Worm (Caenorhabditis elegans) whole organism, young adult: ENCODE results near the gene Y76B12C.4.

Experiments used
- B0261.1 ChIP-seq: sonication (generic microtip); optimal IDR thresholded peaks from 2 replicates; lab custom pipeline; 2016; ENCODE audit warnings: mild to moderate bottlenecking, missing genetic modification characterization, moderate library complexity, missing compliant biosample characterization
- B0336.3 ChIP-seq: fragments of 200-800 bp; sonication (Bioruptor generic); IDR thresholded peaks from 2 replicates; pipeline ENCODE4 v1.3.6; 2022; ENCODE audit warnings: missing genetic modification characterization, missing compliant biosample characterization
- D2030.7 ChIP-seq: fragments of 200-800 bp; sonication (Bioruptor generic); IDR thresholded peaks from 2 replicates; pipeline ENCODE4 v1.3.6; 2022; ENCODE audit warnings: missing genetic modification reagents, missing genetic modification characterization, missing compliant biosample characterization
- F10E7.11 ChIP-seq: sonication (generic microtip); optimal IDR thresholded peaks from 2 replicates; lab custom pipeline; 2017; ENCODE audit warnings: mild to moderate bottlenecking, missing genetic modification characterization, moderate library complexity, missing compliant biosample characterization
- F23B12.7 ChIP-seq: sonication (generic microtip); optimal IDR thresholded peaks from 2 replicates; lab custom pipeline; 2017; ENCODE audit warnings: missing genetic modification characterization, mild to moderate bottlenecking, missing compliant biosample characterization, antibody characterized with exemption, moderate library complexity; ENCODE audit not compliant: insufficient read depth
- F37B4.10 ChIP-seq: fragments of 200-800 bp; sonication (Bioruptor generic); IDR thresholded peaks from 2 replicates; pipeline ENCODE4 v1.3.6; 2022; ENCODE audit warnings: missing genetic modification characterization, missing compliant biosample characterization
- F57A8.1 ChIP-seq: fragments of 200-800 bp; sonication (Bioruptor generic); optimal IDR thresholded peaks from 2 replicates; lab custom pipeline; 2018; ENCODE audit warnings: mild to moderate bottlenecking, missing genetic modification characterization, moderate library complexity, missing compliant biosample characterization
- aptf-3 ChIP-seq: fragments of 200-800 bp; sonication (Bioruptor generic); IDR thresholded peaks from 2 replicates; pipeline ENCODE4 v1.3.6; 2022; ENCODE audit warnings: missing genetic modification characterization, missing compliant biosample characterization
- attf-3 ChIP-seq: fragments of 200-800 bp; sonication (Bioruptor generic); conservative IDR thresholded peaks from 2 replicates; pipeline ENCODE4 v1.3.6; 2022; ENCODE audit warnings: missing genetic modification reagents, missing genetic modification characterization, missing compliant biosample characterization
- attf-5 ChIP-seq: fragments of 200-800 bp; sonication (Bioruptor generic); optimal IDR thresholded peaks from 2 replicates; lab custom pipeline; 2018; ENCODE audit warnings: mild to moderate bottlenecking, missing genetic modification characterization, missing compliant biosample characterization
- cebp-1 ChIP-seq, 2 experiments: fragments of 200-800 bp in 1 of 2; sonication (Bioruptor generic) in 1 of 2; sonication (generic microtip) in 1 of 2; IDR thresholded peaks in 1 of 2; optimal IDR thresholded peaks in 1 of 2; 2 replicates each; pipeline versions ENCODE4 v1.3.6 to Lab custom; 2017 to 2022; ENCODE audit warnings: missing compliant biosample characterization in 2 of 2, missing genetic modification characterization in 2 of 2, mild to moderate bottlenecking in 1 of 2, missing genetic modification reagents in 1 of 2, moderate library complexity in 1 of 2
- cebp-2 ChIP-seq: fragments of 200-800 bp; sonication (Bioruptor generic); IDR thresholded peaks from 2 replicates; pipeline ENCODE4 v1.3.6; 2022; ENCODE audit warnings: missing genetic modification characterization, missing compliant biosample characterization
- ceh-58 ChIP-seq: fragments of 200-800 bp; sonication (Bioruptor generic); IDR thresholded peaks from 2 replicates; pipeline ENCODE4 v1.3.6; 2022; ENCODE audit warnings: missing genetic modification characterization, missing compliant biosample characterization
- ceh-79 ChIP-seq: sonication (generic microtip); optimal IDR thresholded peaks from 2 replicates; lab custom pipeline; 2017; ENCODE audit warnings: mild to moderate bottlenecking, missing genetic modification characterization, missing compliant biosample characterization
- dpff-1 ChIP-seq: sonication (generic microtip); optimal IDR thresholded peaks from 2 replicates; lab custom pipeline; 2017; ENCODE audit warnings: mild to moderate bottlenecking, missing genetic modification characterization, missing compliant biosample characterization
- dpl-1 ChIP-seq: fragments of 150-350 bp; optimal IDR thresholded peaks from 2 replicates; lab custom pipeline; 2014; ENCODE audit warnings: missing biosample characterization, missing genetic modification reagents, missing genetic modification characterization
- efl-1 ChIP-seq: fragments of 150-350 bp; optimal IDR thresholded peaks from 2 replicates; lab custom pipeline; 2014; ENCODE audit warnings: missing biosample characterization, missing genetic modification reagents, missing genetic modification characterization
- ekl-4 ChIP-seq: fragments of 200-800 bp; sonication (Bioruptor generic); IDR thresholded peaks from 2 replicates; pipeline ENCODE4 v1.3.6; 2022; ENCODE audit warnings: missing genetic modification reagents, missing genetic modification characterization, missing compliant biosample characterization
- lag-1 ChIP-seq: fragments of 200-800 bp; sonication (Bioruptor generic); IDR thresholded peaks from 2 replicates; pipeline ENCODE4 v1.3.6; 2022; ENCODE audit warnings: missing genetic modification reagents, missing genetic modification characterization, missing compliant biosample characterization
- let-607 ChIP-seq, 2 experiments: fragments of 200-800 bp in 1 of 2; sonication (Bioruptor generic) in 1 of 2; sonication (generic microtip) in 1 of 2; optimal IDR thresholded peaks; 2 replicates each; lab custom pipeline; 2016 to 2018; ENCODE audit warnings: mild to moderate bottlenecking in 2 of 2, missing compliant biosample characterization in 2 of 2, missing genetic modification characterization in 2 of 2, moderate library complexity in 2 of 2, missing genotype in 1 of 2
- lin-26 ChIP-seq: fragments of 200-800 bp; sonication (Bioruptor generic); IDR thresholded peaks from 2 replicates; pipeline ENCODE4 v1.3.6; 2022; ENCODE audit warnings: missing genetic modification reagents, missing genetic modification characterization, missing compliant biosample characterization
- lin-35 ChIP-seq, 3 experiments: fragments of 150-350 bp in 2 of 3; sonication (generic microtip) in 1 of 3; optimal IDR thresholded peaks; 2 replicates each; lab custom pipeline; 2014 to 2018; ENCODE audit warnings: missing biosample characterization in 3 of 3, missing genetic modification characterization in 3 of 3, missing genetic modification reagents in 3 of 3
- lin-40 ChIP-seq: sonication (generic microtip); optimal IDR thresholded peaks from 2 replicates; lab custom pipeline; 2016; ENCODE audit warnings: missing genetic modification characterization, mild to moderate bottlenecking, missing compliant biosample characterization, missing genotype, missing genetic modification reagents
- lin-54 ChIP-seq: fragments of 200-800 bp; sonication (Bioruptor generic); optimal IDR thresholded peaks from 2 replicates; lab custom pipeline; 2018; ENCODE audit warnings: mild to moderate bottlenecking, missing genetic modification characterization, missing compliant biosample characterization
- lsl-1 ChIP-seq: fragments of 200-800 bp; sonication (Bioruptor generic); optimal IDR thresholded peaks from 2 replicates; lab custom pipeline; 2018; ENCODE audit warnings: mild to moderate bottlenecking, missing genetic modification characterization, moderate library complexity, missing compliant biosample characterization
- lsy-27 ChIP-seq: sonication (generic microtip); optimal IDR thresholded peaks from 2 replicates; lab custom pipeline; 2017; ENCODE audit warnings: missing genetic modification characterization, mild to moderate bottlenecking, missing compliant biosample characterization, antibody characterized with exemption, missing genotype, borderline replicate concordance; ENCODE audit not compliant: insufficient read depth
- madf-10 ChIP-seq: sonication (generic microtip); optimal IDR thresholded peaks from 2 replicates; lab custom pipeline; 2016; ENCODE audit warnings: mild to moderate bottlenecking, missing genetic modification characterization, missing compliant biosample characterization
- madf-3 ChIP-seq: fragments of 200-800 bp; sonication (Bioruptor generic); IDR thresholded peaks from 2 replicates; pipeline ENCODE4 v1.3.6; 2022; ENCODE audit warnings: missing genetic modification reagents, missing genetic modification characterization, missing compliant biosample characterization
- mel-28 ChIP-seq: sonication (generic microtip); optimal IDR thresholded peaks from 2 replicates; lab custom pipeline; 2016; ENCODE audit warnings: borderline replicate concordance, mild to moderate bottlenecking, missing genetic modification characterization, missing compliant biosample characterization
- mxl-1 ChIP-seq: sonication (generic microtip); optimal IDR thresholded peaks from 2 replicates; lab custom pipeline; 2016; ENCODE audit warnings: missing genetic modification characterization, missing compliant biosample characterization
- nhr-120 ChIP-seq: fragments of 200-800 bp; sonication (Bioruptor generic); IDR thresholded peaks from 2 replicates; pipeline ENCODE4 v1.3.6; 2022; ENCODE audit warnings: missing genetic modification characterization, missing compliant biosample characterization
- rec-8 ChIP-seq, 2 experiments: sonication (generic microtip); optimal IDR thresholded peaks; 2 replicates each; lab custom pipeline; 2016; ENCODE audit warnings: mild to moderate bottlenecking in 2 of 2, missing genetic modification characterization in 2 of 2, missing genetic modification reagents in 2 of 2, missing genotype in 2 of 2, missing biosample characterization in 1 of 2, missing compliant biosample characterization in 1 of 2, moderate library complexity in 1 of 2
- snpc-1.3 ChIP-seq: sonication (generic microtip); optimal IDR thresholded peaks from 2 replicates; lab custom pipeline; 2017; ENCODE audit warnings: missing genetic modification characterization, mild to moderate bottlenecking, missing compliant biosample characterization, antibody characterized with exemption, moderate library complexity, missing genotype, missing genetic modification reagents; ENCODE audit not compliant: insufficient read depth
- snpc-3.4 ChIP-seq: sonication (generic microtip); optimal IDR thresholded peaks from 2 replicates; lab custom pipeline; 2017; ENCODE audit warnings: missing genetic modification characterization, mild to moderate bottlenecking, missing compliant biosample characterization, antibody characterized with exemption, moderate library complexity, missing genotype, missing genetic modification reagents
- sptf-2 ChIP-seq: fragments of 200-800 bp; sonication (Bioruptor generic); optimal IDR thresholded peaks from 2 replicates; lab custom pipeline; 2018; ENCODE audit warnings: mild to moderate bottlenecking, missing genetic modification characterization, missing compliant biosample characterization
- unc-130 ChIP-seq: sonication (generic microtip); optimal IDR thresholded peaks from 2 replicates; lab custom pipeline; 2016; ENCODE audit warnings: missing genetic modification reagents, missing genetic modification characterization, missing compliant biosample characterization
- ztf-26 ChIP-seq: sonication (generic microtip); optimal IDR thresholded peaks from 2 replicates; lab custom pipeline; 2017; ENCODE audit warnings: missing genetic modification characterization, missing compliant biosample characterization
- ztf-6 ChIP-seq: fragments of 200-800 bp; sonication (Bioruptor generic); IDR thresholded peaks from 2 replicates; pipeline ENCODE4 v1.3.6; 2022; ENCODE audit warnings: missing genetic modification reagents, missing genetic modification characterization, missing compliant biosample characterization

Gene Y76B12C.4

ce11 chrIV:1959554-1959953 is 12.6 kb downstream of the Y76B12C.4 start, which contains the start of gene tdpo-1:
Gene tdpo-1 (plus strand): TSS chrIV:1959854.
- TF ChIP-seq ekl-4 = no peak
- TF ChIP-seq F57A8.1 = no peak
- no peak for TF ChIP-seq lsl-1 (GFP tag; lab: Kevin White, UChicago)
- no peak for TF ChIP-seq cebp-2

ce11 chrIV:1956411-1956810 is 15.8 kb downstream of the Y76B12C.4 start, which contains the start of gene F52C12.6:
Gene F52C12.6 (plus strand): TSS chrIV:1956711.
- no peak for TF ChIP-seq mxl-1 (tag; lab: Kevin White, UChicago)
- TF ChIP-seq nhr-120 (GFP tag; lab: Robert Waterston, UW) = no peak
- no peak for TF ChIP-seq madf-3
- no peak for TF ChIP-seq F10E7.11
- TF ChIP-seq aptf-3 = no peak
- no peak for TF ChIP-seq lag-1 (GFP tag; lab: Robert Waterston, UW)
- no peak for TF ChIP-seq snpc-3.4 (tag; lab: Kevin White, UChicago)
- TF ChIP-seq F57A8.1 = no peak
- TF ChIP-seq ceh-79 = no peak

- TF ChIP-seq lin-54 (GFP tag; lab: Kevin White, UChicago) = peak; percentile 29
- TF ChIP-seq cebp-1 (GFP tag; IDR thresholded peaks at IDR 0.05; lab: Robert Waterston, UW) = no peak
- TF ChIP-seq cebp-1 (tag; optimal IDR thresholded peaks at IDR 0.05; lab: Kevin White, UChicago) = peak; percentile 66
- TF ChIP-seq snpc-1.3 (tag; lab: Kevin White, UChicago) = no peak
- TF ChIP-seq dpl-1 (GFP tag; lab: Kevin White, UChicago) = peak; percentile 31
- peak; percentile 30 for TF ChIP-seq efl-1
- TF ChIP-seq B0261.1 (tag; lab: Kevin White, UChicago) = no peak
- peak in 1 of 3 experiments; percentile 48 for TF ChIP-seq lin-35 (GFP tag; optimal IDR thresholded peaks at IDR 0.05; lab: Kevin White, UChicago)
- peak; percentile 98 for TF ChIP-seq attf-3 (GFP tag; lab: Robert Waterston, UW)
- TF ChIP-seq D2030.7 (GFP tag; lab: Robert Waterston, UW) = no peak
- peak; percentile 41 for TF ChIP-seq lin-40 (tag; lab: Kevin White, UChicago)
These were observed 19.0 kb downstream of the Y76B12C.4 start, which contains the start of gene F52C12.2 for ce11 chrIV:1953132-1953629. Gene F52C12.2 (plus strand): TSS chrIV:1953579.

- TF ChIP-seq mel-28 (no peak), rec-8 (tag; optimal IDR thresholded peaks at IDR 0.05; lab: Kevin White, UChicago) (no peak), ceh-58 (GFP tag; lab: Robert Waterston, UW) (no peak), lin-26 (GFP tag; lab: Robert Waterston, UW) (no peak), attf-3 (GFP tag; lab: Robert Waterston, UW) (no peak), sptf-2 (GFP tag; lab: Kevin White, UChicago) (no peak), lsy-27 (no peak), lag-1 (GFP tag; lab: Robert Waterston, UW) (no peak), madf-10 (tag; lab: Kevin White, UChicago) (no peak), lin-54 (GFP tag; lab: Kevin White, UChicago) (no peak), ztf-6 (GFP tag; lab: Robert Waterston, UW) (no peak), ztf-26 (tag; lab: Kevin White, UChicago) (no peak), unc-130 (GFP tag; lab: Kevin White, UChicago) (no peak), attf-5 (GFP tag; lab: Kevin White, UChicago) (no peak), F23B12.7 (tag; lab: Kevin White, UChicago) (no peak), F37B4.10 (GFP tag; lab: Robert Waterston, UW) (no peak), B0336.3 (GFP tag; lab: Robert Waterston, UW) (no peak), let-607 (tag; optimal IDR thresholded peaks at IDR 0.05; lab: Kevin White, UChicago) (no peak), dpff-1 (tag; lab: Kevin White, UChicago) (no peak)
These were observed 19.9 kb downstream of the Y76B12C.4 start for ce11 chrIV:1952312-1952711.
